Fruit fly (Drosophila melanogaster) Kc167 (cell line): ENCODE data around the gene CG1907.

Experiments used
- Myc ChIP-seq: fragments of >200 bp; optimal IDR thresholded peaks from 2 replicates; lab custom pipeline; 2017; ENCODE audit warnings: missing external identifiers
- Sin3A ChIP-seq: fragments of >200 bp; optimal IDR thresholded peaks from 2 replicates; lab custom pipeline; 2018; ENCODE audit warnings: missing external identifiers
- h ChIP-seq: fragments of >200 bp; optimal IDR thresholded peaks from 3 replicates; lab custom pipeline; 2018; ENCODE audit warnings: missing external identifiers
- insv ChIP-seq: fragments of >200 bp; optimal IDR thresholded peaks from 3 replicates; lab custom pipeline; 2018; ENCODE audit warnings: missing external identifiers
- psq ChIP-seq: fragments of >200 bp; optimal IDR thresholded peaks from 2 replicates; lab custom pipeline; 2017; ENCODE audit warnings: missing external identifiers
- ttk ChIP-seq: sonication (Bioruptor generic); optimal IDR thresholded peaks from 2 replicates; lab custom pipeline; 2017; ENCODE audit warnings: missing external identifiers

The CG1907 gene

DNA sequence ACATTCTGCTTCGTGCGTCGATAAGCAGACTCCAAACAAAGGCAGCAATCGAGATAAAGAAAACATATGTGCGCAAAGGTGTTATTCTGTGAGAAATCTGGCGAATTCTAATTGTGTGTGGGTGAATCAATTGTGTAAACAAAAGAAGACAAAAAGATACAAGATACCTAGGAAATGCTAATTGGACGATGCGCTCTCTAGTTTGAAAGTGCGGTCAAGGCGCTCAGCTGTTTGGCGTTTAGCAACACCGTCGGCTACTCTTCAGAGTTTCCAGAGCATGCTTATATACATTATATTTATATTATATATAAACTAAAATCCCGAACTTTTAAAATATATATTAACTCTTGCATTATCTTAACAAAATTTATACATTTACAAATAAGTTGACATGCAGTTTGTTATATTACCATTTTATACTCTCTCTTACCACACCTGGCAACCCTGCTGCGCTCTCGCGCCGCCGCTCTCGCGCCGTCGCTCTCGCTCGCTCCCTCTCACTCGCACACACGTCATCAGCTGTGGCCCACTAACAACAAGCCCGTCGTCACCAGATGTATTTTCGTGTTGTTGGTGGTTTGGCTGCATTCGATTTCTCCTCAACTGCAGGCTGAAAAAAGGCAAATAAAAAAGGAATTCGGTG is at the start of gene CG1907:
Gene CG1907, plus strand, starts transcription at position 551 of the 643 bp plus-strand sequence.
- TF ChIP-seq psq = no peak
- no peak for TF ChIP-seq h
- TF ChIP-seq Myc (lab: Kevin White, UChicago) = no peak
- TF ChIP-seq Sin3A = no peak
- TF ChIP-seq ttk = no peak
- TF ChIP-seq insv (lab: Kevin White, UChicago) = no peak

DNA sequence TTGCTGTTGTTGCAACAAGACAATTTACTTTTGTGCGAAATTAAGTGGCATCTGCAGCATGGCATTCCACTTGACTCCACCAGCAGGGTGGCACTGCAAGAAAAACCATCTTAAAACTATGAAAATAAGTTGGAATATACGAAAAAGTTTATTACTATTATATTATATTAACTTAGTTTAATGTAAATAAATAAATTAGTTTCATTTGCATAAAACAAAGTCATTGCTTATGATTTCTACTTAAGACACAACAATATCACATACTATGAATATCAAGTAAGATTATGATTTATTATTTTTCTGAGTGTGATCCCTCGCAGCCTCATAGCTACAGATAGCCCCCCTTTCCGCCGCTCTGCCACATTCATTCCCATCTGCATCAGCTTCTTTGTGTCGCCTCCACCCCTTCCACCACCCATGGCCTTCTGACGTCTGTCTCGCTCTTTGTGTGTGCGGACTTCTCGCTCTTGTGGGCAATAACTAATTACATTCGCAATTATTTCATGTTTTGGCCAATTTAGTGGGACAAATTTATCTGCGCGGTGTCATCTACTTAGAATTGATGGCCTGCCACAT is 48.5 kb upstream of the CG1907 start:
- TF ChIP-seq insv (lab: Kevin White, UChicago) (no peak), Myc (lab: Kevin White, UChicago) (no peak), ttk (no peak), Sin3A (no peak), psq (no peak), h (no peak)

DNA sequence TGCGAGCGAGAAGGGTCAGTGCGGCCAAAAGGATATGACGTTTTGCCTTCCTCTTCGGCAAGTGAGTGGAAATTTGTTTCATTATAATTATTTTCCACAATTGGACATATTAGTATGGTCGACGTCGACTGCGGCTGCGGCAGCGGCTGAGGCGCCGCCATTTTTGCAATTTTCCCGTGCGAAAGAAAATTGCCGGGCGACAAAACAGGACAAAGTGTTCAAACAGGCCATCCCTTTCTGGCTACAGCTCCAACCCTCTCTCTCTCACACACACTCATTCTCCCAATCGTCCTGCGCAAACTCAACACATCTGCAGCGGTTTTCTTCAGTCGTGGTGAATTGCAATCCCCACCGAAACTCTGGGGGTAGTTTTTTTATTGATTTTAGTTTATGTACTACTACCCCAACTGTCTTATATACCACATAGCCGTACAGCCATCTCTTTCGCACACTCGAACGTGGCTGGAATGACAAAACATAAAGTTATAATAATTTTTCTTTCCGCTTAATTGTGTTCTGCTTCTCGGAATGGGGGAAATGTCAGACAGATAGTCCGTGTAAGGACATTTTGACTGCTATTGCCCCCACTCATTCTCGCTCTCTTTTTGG is 46.7 kb upstream of the CG1907 start:
- TF ChIP-seq ttk = no peak
- no peak for TF ChIP-seq Myc (lab: Kevin White, UChicago)
- no peak for TF ChIP-seq psq
- no peak for TF ChIP-seq insv (lab: Kevin White, UChicago)
- no peak for TF ChIP-seq h
- no peak for TF ChIP-seq Sin3A

DNA sequence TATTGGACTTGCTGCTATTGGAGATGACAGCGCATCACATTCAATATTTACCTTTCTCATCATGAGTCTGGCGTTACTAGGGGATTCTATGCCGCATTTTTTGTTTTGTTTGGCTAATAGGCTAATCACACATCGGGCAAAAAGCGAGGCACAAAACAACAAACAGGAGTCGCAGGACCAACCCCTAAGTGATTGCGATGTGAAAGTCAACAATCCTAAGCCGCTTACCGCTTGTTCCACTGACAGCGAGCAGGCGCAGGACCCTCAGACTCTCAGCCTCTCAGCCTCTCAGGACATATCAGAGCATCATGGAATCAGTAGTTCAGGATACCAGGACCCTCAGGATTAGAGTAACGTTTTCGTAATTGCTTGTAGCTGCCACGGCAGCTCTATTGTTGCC is 42.9 kb upstream of the CG1907 start:
- TF ChIP-seq h (no peak), Myc (lab: Kevin White, UChicago) (no peak)

DNA sequence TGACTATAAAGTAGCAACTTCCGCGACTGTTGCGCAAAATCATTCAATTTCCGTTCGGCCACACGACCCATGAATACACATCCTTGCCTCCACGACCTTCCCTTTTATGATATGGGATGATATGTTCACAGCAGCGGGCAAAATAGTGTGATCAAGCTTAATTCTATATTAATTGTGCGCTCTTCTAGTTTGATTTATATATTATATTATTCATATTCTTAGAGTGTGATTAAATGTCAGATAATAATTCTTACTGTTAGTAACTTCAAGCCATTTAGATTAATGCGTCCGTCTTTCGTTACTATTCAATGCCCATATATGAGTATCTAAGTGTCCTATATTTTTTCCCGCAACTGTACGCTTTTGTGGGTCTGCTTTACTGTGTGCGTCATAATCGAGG is 37.4 kb upstream of the CG1907 start:
- no peak for TF ChIP-seq Myc (lab: Kevin White, UChicago)
- TF ChIP-seq h = no peak
- TF ChIP-seq insv (lab: Kevin White, UChicago) = no peak
- TF ChIP-seq Sin3A = no peak
- no peak for TF ChIP-seq ttk
- no peak for TF ChIP-seq psq

DNA sequence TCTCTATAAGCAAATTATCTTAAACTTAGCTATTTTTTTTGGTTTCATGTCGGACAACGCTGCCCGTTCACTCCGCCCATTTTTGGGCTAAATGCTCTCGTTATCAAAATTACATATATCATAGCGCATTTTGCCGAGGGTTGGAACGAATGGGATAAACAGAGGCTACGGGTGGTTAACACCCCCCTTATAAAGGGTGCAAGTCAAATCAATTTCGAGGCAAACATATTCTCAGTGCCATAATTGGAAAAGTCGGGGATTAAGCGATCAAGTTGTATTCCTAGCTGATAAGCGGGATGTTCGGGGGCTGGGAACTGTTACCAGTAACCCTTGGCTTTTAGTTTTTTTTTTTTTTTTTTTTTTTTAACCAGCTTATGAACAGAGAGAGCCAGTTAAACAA is 35.6 kb upstream of the CG1907 start:
- TF ChIP-seq insv (lab: Kevin White, UChicago) (no peak), Myc (lab: Kevin White, UChicago) (no peak), ttk (no peak), Sin3A (no peak), h (no peak), psq (no peak)

DNA sequence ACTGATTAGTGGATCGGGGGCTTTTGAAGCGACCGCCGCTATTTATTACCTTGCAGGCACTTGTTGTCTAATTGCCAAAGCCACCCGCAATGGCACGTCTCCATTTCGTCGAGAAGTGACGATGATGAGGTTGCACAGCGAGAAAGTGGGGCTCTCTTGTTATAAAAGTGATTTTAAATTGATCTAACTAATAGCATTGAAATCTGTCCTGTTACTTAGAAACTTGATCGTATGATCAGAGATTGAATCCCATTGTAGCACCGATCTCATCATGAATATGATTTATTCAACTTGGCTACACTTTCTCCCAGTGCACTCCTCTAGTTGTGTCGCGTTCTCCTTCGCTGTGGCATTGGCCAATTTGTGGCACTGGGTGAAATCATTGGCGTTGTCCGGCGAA is 34.6 kb upstream of the CG1907 start:
- TF ChIP-seq Sin3A = no peak
- TF ChIP-seq h = no peak
- TF ChIP-seq ttk = no peak
- TF ChIP-seq insv (lab: Kevin White, UChicago) = no peak
- no peak for TF ChIP-seq psq
- no peak for TF ChIP-seq Myc (lab: Kevin White, UChicago)

DNA sequence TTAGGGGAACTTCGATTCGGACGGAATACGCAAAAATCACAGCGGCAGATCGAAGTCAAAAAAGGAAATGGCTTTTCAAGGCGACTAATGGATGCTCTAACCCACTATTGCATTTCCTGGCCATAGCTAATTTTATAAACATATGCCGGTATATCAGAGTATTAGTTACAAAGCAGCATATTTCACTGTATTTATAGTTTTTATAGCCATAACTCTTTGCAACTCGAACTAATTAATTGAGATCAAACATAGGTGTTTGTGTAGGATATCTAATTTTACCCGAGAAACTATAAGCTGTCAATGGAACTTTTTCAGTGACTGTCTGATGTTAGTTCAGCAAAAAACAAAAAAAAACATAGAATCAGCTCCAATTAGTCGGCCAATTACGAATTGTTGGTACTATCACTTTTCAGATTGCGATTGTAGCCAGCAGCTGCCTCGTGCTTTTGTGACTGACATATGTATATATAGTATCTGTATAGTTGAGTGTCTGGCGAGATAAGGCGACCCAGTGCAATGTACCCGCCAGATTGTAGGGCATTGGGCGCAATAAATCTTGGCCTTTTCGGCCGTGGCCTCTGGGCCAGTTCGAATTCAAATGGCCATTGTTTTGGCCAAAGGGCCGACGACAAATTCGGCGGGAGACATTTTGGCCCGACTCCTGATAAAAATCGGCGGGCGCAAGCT is 33.7 kb upstream of the CG1907 start:
- TF ChIP-seq Sin3A = no peak
- no peak for TF ChIP-seq insv (lab: Kevin White, UChicago)
- TF ChIP-seq psq = no peak
- no peak for TF ChIP-seq Myc (lab: Kevin White, UChicago)
- no peak for TF ChIP-seq h
- TF ChIP-seq ttk = no peak

DNA sequence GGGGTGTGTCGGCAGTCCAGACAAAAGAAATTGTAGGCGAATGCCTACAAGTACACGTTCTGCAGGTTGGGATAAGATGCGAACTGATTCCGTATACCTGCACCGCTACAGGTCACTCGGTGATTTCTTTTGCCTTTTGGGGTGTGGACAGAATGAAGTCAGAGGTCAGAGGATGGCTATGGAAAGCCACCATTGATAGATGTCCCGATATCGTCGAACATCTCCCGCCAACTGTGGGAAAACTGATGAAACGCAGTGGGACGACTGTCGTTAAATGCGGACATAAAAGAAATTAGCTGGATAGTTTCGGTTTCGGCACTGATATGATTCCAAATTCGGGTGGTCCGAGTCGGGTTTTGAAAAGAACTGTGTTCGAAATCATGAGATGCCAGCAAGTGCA is 32.1 kb upstream of the CG1907 start:
- TF ChIP-seq psq (no peak), h (no peak), ttk (no peak), insv (lab: Kevin White, UChicago) (no peak), Myc (lab: Kevin White, UChicago) (no peak), Sin3A (no peak)

DNA sequence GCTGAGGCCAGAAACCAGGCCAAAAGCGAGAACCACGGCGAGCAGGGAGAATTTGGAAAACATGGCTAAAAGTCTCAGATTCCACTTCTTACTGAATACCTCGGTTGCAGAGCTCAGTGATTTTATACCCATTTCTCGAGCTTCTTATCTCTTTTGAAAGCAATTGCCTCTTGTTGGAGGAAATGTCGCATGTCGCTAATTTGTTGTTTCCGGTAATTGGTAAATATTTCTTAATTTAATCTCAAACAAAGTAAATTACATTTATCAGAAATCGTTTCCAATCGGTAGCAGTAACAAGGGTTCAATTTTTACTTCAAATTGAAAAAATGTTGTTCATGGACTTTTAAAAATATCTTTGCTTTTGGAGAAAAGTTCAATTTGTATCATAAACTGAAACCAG is 30.9 kb upstream of the CG1907 start, which contains the start of gene CG7567:
Gene CG7567, minus strand, starts transcription at position 101 of the 400 bp plus-strand sequence.
- TF ChIP-seq h (no peak), Myc (lab: Kevin White, UChicago) (no peak), psq (no peak), Sin3A (no peak), ttk (no peak), insv (lab: Kevin White, UChicago) (no peak)

DNA sequence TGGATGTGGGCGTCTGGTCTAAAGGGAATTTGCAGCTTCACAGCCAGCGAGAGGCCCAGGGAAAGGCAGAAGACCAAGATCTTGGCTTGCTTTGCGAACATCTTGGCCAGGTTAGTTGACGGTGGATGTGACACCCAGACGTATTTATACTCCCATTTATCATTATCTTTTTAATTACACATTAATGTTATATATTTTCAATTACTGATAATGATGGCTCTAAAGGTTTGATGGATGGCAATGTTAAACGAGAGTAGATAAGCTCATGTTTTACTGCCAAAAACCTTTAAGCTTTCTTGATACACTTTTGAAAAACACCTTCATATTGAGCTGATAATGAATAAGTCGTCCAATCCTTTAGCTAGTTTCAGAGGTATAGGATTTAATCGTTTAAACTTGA is 29.2 kb upstream of the CG1907 start, which contains the start of gene CG11470:
Gene CG11470, minus strand, starts transcription at position 101 of the 400 bp plus-strand sequence.
- TF ChIP-seq insv (lab: Kevin White, UChicago) = no peak
- no peak for TF ChIP-seq Sin3A
- TF ChIP-seq h = no peak

DNA sequence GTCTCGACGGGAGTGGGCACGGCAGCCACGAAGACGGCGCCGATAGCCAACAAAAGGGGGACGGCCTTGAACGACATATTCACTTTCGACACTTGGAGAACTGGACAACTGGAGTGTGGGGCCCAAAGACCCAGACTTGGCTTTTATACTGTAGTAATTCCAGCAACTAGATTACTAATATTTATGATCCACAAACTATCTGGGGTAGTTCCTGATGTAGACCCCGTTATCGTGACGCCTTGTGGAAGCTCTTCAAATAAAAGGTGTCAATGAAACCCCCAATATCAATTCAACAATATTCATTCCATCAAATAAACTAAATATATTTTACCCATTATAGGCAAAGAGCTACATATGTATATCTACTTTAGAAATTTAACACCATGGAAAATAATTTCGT is 28.1 kb upstream of the CG1907 start, which contains the start of gene CG31041:
Gene CG31041, minus strand, starts transcription at position 101 of the 400 bp plus-strand sequence.
- TF ChIP-seq insv (lab: Kevin White, UChicago) (no peak), h (no peak), ttk (no peak), Sin3A (no peak), psq (no peak), Myc (lab: Kevin White, UChicago) (no peak)

DNA sequence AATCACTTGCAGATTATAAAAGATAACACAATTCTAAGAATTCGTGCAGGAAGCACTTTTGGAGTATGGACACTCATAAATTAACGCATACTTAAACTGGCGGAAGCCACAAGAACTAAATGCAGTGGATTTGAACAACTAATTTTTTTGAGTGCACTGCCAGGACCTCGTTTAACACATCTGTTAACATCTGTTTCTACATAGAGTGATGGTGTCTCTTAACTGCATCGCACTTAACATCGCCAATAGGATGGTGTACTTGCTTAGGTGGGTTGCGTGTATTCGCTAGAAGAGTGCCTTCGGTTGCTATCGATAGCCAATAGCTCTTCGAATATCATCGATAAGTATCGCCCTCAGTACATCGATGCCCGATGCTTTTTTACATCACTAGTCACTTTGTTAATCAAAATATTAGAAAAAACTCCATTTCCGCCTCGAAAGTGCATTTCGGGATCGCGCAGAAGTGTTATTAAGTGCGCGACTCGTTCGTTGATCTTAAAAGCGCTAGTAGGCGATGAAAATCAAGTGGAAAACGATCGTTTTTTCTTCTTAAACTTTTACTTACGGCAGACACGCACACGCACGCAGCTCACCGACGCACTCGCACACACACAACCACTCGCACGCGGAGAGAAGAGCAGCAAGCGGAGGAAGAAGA is 27.3 kb upstream of the CG1907 start, which contains the start of gene alph:
Gene alph, plus strand, starts transcription at position 351 of the 658 bp plus-strand sequence.
- TF ChIP-seq Sin3A = no peak
